Fruit fly (Drosophila melanogaster) whole organism, prepupa: ENCODE data around the gene CG2983.

Experiments
- Blimp-1 ChIP-seq: fragments of 200-800 bp; sonication (Bioruptor generic); optimal IDR thresholded peaks from 3 replicates; lab custom pipeline; 2017; ENCODE audit warnings: missing biosample characterization, missing genetic modification characterization, mild to moderate bottlenecking, moderate library complexity, missing genetic modification reagents
- CG10631 ChIP-seq: fragments of 200-800 bp; sonication (Bioruptor generic); optimal IDR thresholded peaks from 2 replicates; lab custom pipeline; 2016; ENCODE audit warnings: missing biosample characterization, missing genetic modification characterization
- CG10669 ChIP-seq: fragments of 200-800 bp; sonication (Bioruptor generic); optimal IDR thresholded peaks from 3 replicates; lab custom pipeline; 2018; ENCODE audit warnings: missing biosample characterization, mild to moderate bottlenecking, missing genetic modification characterization, moderate library complexity
- CG15336 ChIP-seq: fragments of 200-800 bp; sonication (Bioruptor generic); IDR thresholded peaks from 2 replicates; pipeline ENCODE4 v1.3.6; 2022; ENCODE audit warnings: missing biosample characterization, missing genetic modification characterization
- CG1621 ChIP-seq: fragments of 200-800 bp; sonication (Bioruptor generic); optimal IDR thresholded peaks from 3 replicates; lab custom pipeline; 2018; ENCODE audit warnings: missing biosample characterization, mild to moderate bottlenecking, missing genetic modification characterization
- CG16779 ChIP-seq: fragments of 200-800 bp; sonication (Bioruptor generic); optimal IDR thresholded peaks from 3 replicates; lab custom pipeline; 2017; ENCODE audit warnings: missing biosample characterization, mild to moderate bottlenecking, missing genetic modification characterization
- CG3032 ChIP-seq: fragments of 200-800 bp; optimal IDR thresholded peaks from 2 replicates; lab custom pipeline; 2019; ENCODE audit warnings: missing biosample characterization, mild to moderate bottlenecking, missing genetic modification characterization, moderate library complexity
- CG3919 ChIP-seq: fragments of 200-800 bp; sonication (Bioruptor generic); optimal IDR thresholded peaks from 3 replicates; lab custom pipeline; 2016; ENCODE audit warnings: missing biosample characterization, missing genetic modification characterization
- CG6792 ChIP-seq: fragments of 200-800 bp; sonication (Bioruptor generic); optimal IDR thresholded peaks from 3 replicates; lab custom pipeline; 2016; ENCODE audit warnings: missing biosample characterization, missing genetic modification characterization
- CG6854 ChIP-seq: fragments of 200-800 bp; sonication (Bioruptor generic); optimal IDR thresholded peaks from 2 replicates; lab custom pipeline; 2017; ENCODE audit warnings: missing biosample characterization, mild to moderate bottlenecking, missing genetic modification characterization
- CG8119 ChIP-seq: fragments of 200-800 bp; sonication (Bioruptor generic); IDR thresholded peaks from 3 replicates; pipeline ENCODE4 v1.3.6; 2022; ENCODE audit warnings: missing biosample characterization, missing genetic modification characterization
- CG9139 ChIP-seq: fragments of 200-800 bp; sonication (Bioruptor generic); optimal IDR thresholded peaks from 3 replicates; lab custom pipeline; 2017; ENCODE audit warnings: missing biosample characterization, mild to moderate bottlenecking, missing genetic modification characterization
- Eip93F ChIP-seq: fragments of 200-800 bp; sonication (Bioruptor generic); optimal IDR thresholded peaks from 2 replicates; lab custom pipeline; 2016; ENCODE audit warnings: missing biosample characterization, mild to moderate bottlenecking, missing genetic modification characterization
- Ets21C ChIP-seq: fragments of 200-800 bp; sonication (Bioruptor generic); optimal IDR thresholded peaks from 3 replicates; lab custom pipeline; 2016; ENCODE audit warnings: missing biosample characterization, missing genetic modification characterization
- Ets96B ChIP-seq: fragments of 200-800 bp; optimal IDR thresholded peaks from 2 replicates; lab custom pipeline; 2019; ENCODE audit warnings: missing biosample characterization, mild to moderate bottlenecking, missing genetic modification characterization, moderate library complexity
- Gug ChIP-seq: fragments of 200-800 bp; sonication (Bioruptor generic); IDR thresholded peaks from 2 replicates; pipeline ENCODE4 v1.3.6; 2022; ENCODE audit warnings: missing biosample characterization, missing genetic modification characterization
- Hr39 ChIP-seq: fragments of 200-800 bp; sonication (Bioruptor generic); optimal IDR thresholded peaks from 2 replicates; lab custom pipeline; 2016; ENCODE audit warnings: missing biosample characterization, missing genetic modification characterization
- Hr4 ChIP-seq: fragments of 200-800 bp; sonication (Bioruptor generic); optimal IDR thresholded peaks from 3 replicates; lab custom pipeline; 2016; ENCODE audit warnings: missing biosample characterization, missing genetic modification characterization
- Lpt ChIP-seq: fragments of 200-800 bp; sonication (Bioruptor generic); optimal IDR thresholded peaks from 3 replicates; lab custom pipeline; 2016; ENCODE audit warnings: missing biosample characterization, missing genetic modification characterization
- Met ChIP-seq: fragments of 200-800 bp; sonication (Bioruptor generic); optimal IDR thresholded peaks from 3 replicates; lab custom pipeline; 2016; ENCODE audit warnings: missing biosample characterization, missing genetic modification characterization
- OdsH ChIP-seq: fragments of 200-800 bp; sonication (Bioruptor generic); optimal IDR thresholded peaks from 3 replicates; lab custom pipeline; 2016; ENCODE audit warnings: missing biosample characterization, missing genetic modification characterization
- Smox ChIP-seq: fragments of 200-800 bp; sonication (Bioruptor generic); optimal IDR thresholded peaks from 3 replicates; lab custom pipeline; 2016; ENCODE audit warnings: missing biosample characterization, missing genetic modification characterization
- Sox102F ChIP-seq: fragments of 200-800 bp; sonication (Bioruptor generic); optimal IDR thresholded peaks from 2 replicates; lab custom pipeline; 2016; ENCODE audit warnings: missing biosample characterization, mild to moderate bottlenecking, missing genetic modification characterization
- Sox15 ChIP-seq: fragments of 200-800 bp; sonication (Bioruptor generic); optimal IDR thresholded peaks from 3 replicates; lab custom pipeline; 2016; ENCODE audit warnings: missing biosample characterization, missing genetic modification characterization
- achi ChIP-seq: fragments of 200-800 bp; sonication (Bioruptor generic); optimal IDR thresholded peaks from 3 replicates; lab custom pipeline; 2016; ENCODE audit warnings: missing biosample characterization, missing genetic modification characterization
- cyc ChIP-seq: fragments of 200-800 bp; sonication (Bioruptor generic); optimal IDR thresholded peaks from 3 replicates; lab custom pipeline; 2016; ENCODE audit warnings: missing biosample characterization, missing genetic modification characterization
- dsx ChIP-seq: fragments of 200-800 bp; optimal IDR thresholded peaks from 3 replicates; lab custom pipeline; 2019; ENCODE audit warnings: missing biosample characterization, mild to moderate bottlenecking, missing genetic modification characterization, moderate library complexity; ENCODE audit not compliant: poor library complexity, severe bottlenecking
- eg ChIP-seq: fragments of 200-800 bp; sonication (Bioruptor generic); IDR thresholded peaks from 3 replicates; pipeline ENCODE4 v1.3.6; 2022; ENCODE audit warnings: missing biosample characterization, missing genetic modification characterization
- esn ChIP-seq: fragments of 200-800 bp; sonication (Bioruptor generic); optimal IDR thresholded peaks from 2 replicates; lab custom pipeline; 2016; ENCODE audit warnings: missing biosample characterization, mild to moderate bottlenecking, missing genetic modification characterization, moderate library complexity
- fd85E ChIP-seq: fragments of 200-800 bp; sonication (Bioruptor generic); optimal IDR thresholded peaks from 3 replicates; lab custom pipeline; 2016; ENCODE audit warnings: missing biosample characterization, missing genetic modification characterization
- fkh ChIP-seq: fragments of 200-800 bp; sonication (Bioruptor generic); optimal IDR thresholded peaks from 3 replicates; lab custom pipeline; 2017; ENCODE audit warnings: missing biosample characterization, mild to moderate bottlenecking, missing genetic modification characterization, moderate library complexity
- lz ChIP-seq: fragments of 200-800 bp; sonication (Bioruptor generic); optimal IDR thresholded peaks from 3 replicates; lab custom pipeline; 2016; ENCODE audit warnings: missing biosample characterization, missing genetic modification characterization
- pdm3 ChIP-seq: fragments of 200-800 bp; sonication (Bioruptor generic); optimal IDR thresholded peaks from 3 replicates; lab custom pipeline; 2016; ENCODE audit warnings: missing biosample characterization, missing genetic modification characterization
- salr ChIP-seq, 2 experiments: fragments of 200-800 bp; sonication (Bioruptor generic); optimal IDR thresholded peaks; 3 replicates each; lab custom pipeline; 2016 to 2018; ENCODE audit warnings: missing biosample characterization in 2 of 2, missing genetic modification characterization in 2 of 2, mild to moderate bottlenecking in 1 of 2
- ss ChIP-seq, 2 experiments: fragments of 200-800 bp; sonication (Bioruptor generic); optimal IDR thresholded peaks; 2 replicates in 1 of 2; 3 replicates in 1 of 2; lab custom pipeline; 2017 to 2018; ENCODE audit warnings: mild to moderate bottlenecking in 2 of 2, missing biosample characterization in 2 of 2, missing genetic modification characterization in 2 of 2, moderate library complexity in 1 of 2
- svp ChIP-seq: fragments of 200-800 bp; sonication (Bioruptor generic); peaks from one replicate; lab custom pipeline; 2016; ENCODE audit warnings: missing biosample characterization, missing genetic modification characterization
- topi ChIP-seq: fragments of 200-800 bp; sonication (Bioruptor generic); optimal IDR thresholded peaks from 3 replicates; lab custom pipeline; 2016; ENCODE audit warnings: missing biosample characterization, missing genetic modification characterization

CG2983 gene

DNA sequence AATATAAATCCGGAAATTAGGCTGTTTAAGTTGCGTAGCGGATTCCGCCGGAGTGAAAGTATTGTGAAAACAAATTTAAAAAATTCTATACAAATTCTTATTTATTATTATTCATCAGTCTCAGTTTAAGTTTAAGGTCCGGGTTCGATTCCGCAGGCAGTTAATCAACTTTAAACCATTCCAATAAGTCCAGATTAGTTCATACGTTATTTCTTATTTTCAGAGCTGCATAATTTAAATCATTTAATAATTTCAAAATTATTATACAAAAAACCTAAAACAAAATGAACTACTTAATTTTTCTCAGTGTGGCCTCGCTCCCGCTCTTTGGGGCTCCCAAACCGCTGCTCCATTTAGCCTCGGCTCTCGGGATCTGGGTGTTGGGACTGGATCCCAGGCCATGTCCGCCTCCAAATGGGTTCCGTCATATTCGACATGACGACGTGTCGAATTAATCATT, 17.1 kb upstream of the CG2983 start (continued):
- TF ChIP-seq CG6792 (GFP tag; lab: Kevin White, UChicago) (peak; percentile 93), salr (GFP tag; optimal IDR thresholded peaks at IDR 0.05; lab: Kevin White, UChicago) (peak; percentile 67 to 98), fd85E (GFP tag; lab: Kevin White, UChicago) (peak; percentile 77), eg (GFP tag; lab: Robert Waterston, UW) (peak; percentile 81), topi (GFP tag; lab: Kevin White, UChicago) (peak; percentile 91), pdm3 (peak; percentile 89), dsx (GFP tag; lab: Kevin White, UChicago) (peak; percentile 89), CG3919 (peak; percentile 94), CG10669 (GFP tag; lab: Kevin White, UChicago) (peak; percentile 92), lz (GFP tag; lab: Kevin White, UChicago) (peak; percentile 92), Sox102F (GFP tag; lab: Kevin White, UChicago) (peak; percentile 90), Ets21C (GFP tag; lab: Kevin White, UChicago) (peak; percentile 71), esn (GFP tag; lab: Kevin White, UChicago) (peak; percentile 96), Eip93F (GFP tag; lab: Kevin White, UChicago) (peak; percentile 84), CG9139 (GFP tag; lab: Kevin White, UChicago) (peak; percentile 87), Lpt (GFP tag; lab: Kevin White, UChicago) (peak; percentile 90), Ets96B (tag; lab: Kevin White, UChicago) (peak; percentile 91), CG15336 (GFP tag; lab: Robert Waterston, UW) (peak; percentile 90), svp (GFP tag; lab: Kevin White, UChicago) (peak; percentile 93), CG1621 (peak; percentile 53), CG3032 (peak; percentile 95), Gug (GFP tag; lab: Robert Waterston, UW) (peak; percentile 82), Hr4 (GFP tag; lab: Kevin White, UChicago) (peak; percentile 93)

DNA sequence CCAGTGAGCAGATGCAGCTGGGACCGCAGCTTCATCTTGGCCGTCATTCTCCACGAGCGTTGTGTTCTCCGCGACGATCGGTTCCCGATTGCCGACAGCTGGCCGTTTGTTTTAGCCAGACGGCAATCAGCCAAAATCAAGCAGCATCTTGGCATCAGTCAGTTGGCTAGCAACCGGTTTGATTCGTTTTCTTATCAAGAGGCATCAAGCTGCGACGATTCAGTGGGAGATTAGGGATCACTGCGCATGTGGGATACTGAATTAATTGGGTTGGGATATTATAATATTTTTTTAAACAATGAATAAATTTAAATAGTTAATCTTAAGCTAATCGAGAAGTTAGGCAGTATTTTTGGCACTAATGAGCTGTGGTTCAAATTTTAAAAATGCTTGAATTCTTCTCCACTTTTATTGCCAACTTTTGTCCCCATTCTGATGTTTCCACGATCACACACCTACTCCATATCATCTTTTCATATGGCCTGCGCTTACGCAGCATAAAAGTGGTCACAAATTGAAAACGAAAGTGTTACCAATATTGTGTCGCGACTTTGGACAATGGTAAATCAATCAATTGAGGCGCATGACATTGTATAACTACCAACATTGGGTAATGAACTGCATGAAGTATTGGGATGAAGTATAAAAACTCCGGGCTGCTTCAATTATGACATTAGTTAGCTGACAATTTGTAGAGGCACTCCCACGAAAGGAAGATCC, 9.5 kb upstream of the CG2983 start, which contains the start of the genes CG3119 and Cpr23B:
Gene CG3119 (minus strand): TSS at position 92 of the 720 bp plus-strand sequence.
Gene Cpr23B (plus strand): TSS at position 670 of the 720 bp plus-strand sequence.
- TF ChIP-seq CG10631 (GFP tag; lab: Kevin White, UChicago) (no peak), CG16779 (tag; lab: Kevin White, UChicago) (no peak), Smox (GFP tag; lab: Kevin White, UChicago) (no peak), fd85E (GFP tag; lab: Kevin White, UChicago) (no peak), Gug (GFP tag; lab: Robert Waterston, UW) (no peak), Hr39 (GFP tag; lab: Kevin White, UChicago) (no peak), Met (GFP tag; lab: Kevin White, UChicago) (no peak), CG8119 (GFP tag; lab: Robert Waterston, UW) (no peak), achi (no peak), fkh (GFP tag; lab: Kevin White, UChicago) (no peak), Blimp-1 (GFP tag; lab: Kevin White, UChicago) (no peak), eg (GFP tag; lab: Robert Waterston, UW) (no peak), CG6854 (GFP tag; lab: Kevin White, UChicago) (no peak), Lpt (GFP tag; lab: Kevin White, UChicago) (no peak), OdsH (no peak), cyc (no peak), Hr4 (GFP tag; lab: Kevin White, UChicago) (no peak), CG9139 (GFP tag; lab: Kevin White, UChicago) (no peak), Sox15 (GFP tag; lab: Kevin White, UChicago) (no peak)

DNA sequence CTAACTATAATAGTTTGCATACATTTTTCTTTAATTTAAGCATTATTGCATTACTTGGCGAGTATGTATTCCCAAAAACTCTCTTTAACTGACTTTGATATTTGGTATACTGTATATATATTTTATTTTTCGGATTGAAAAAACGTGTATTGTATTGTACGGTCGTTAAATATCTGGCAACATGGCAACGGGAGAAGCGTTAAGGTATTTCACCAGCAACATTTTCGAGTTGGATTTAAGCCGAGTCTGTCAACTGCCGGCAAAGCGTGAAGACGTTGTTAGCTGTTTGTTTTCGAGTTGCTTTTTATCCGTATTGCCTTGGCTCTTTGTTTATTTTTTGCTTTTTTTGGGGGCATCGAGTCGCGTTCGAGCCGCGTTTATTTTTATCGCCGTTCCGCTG, 7.6 kb upstream of the CG2983 start, which contains the start of gene CG2975:
Gene CG2975 (plus strand): TSS at position 275 of the 400 bp plus-strand sequence.
- no peak for TF ChIP-seq CG8119 (GFP tag; lab: Robert Waterston, UW)
- TF ChIP-seq ss (GFP tag; optimal IDR thresholded peaks at IDR 0.05; lab: Kevin White, UChicago), result peak in 1 of 2 experiments; percentile 28
